Worm (Caenorhabditis elegans) whole organism, young adult: ENCODE measurements around the gene T01G5.8.

Experiments used
- B0019.2 ChIP-seq: fragments of 200-800 bp; sonication (Bioruptor generic); conservative IDR thresholded peaks from 2 replicates; pipeline ENCODE4 v1.3.6; 2022; ENCODE audit warnings: missing genetic modification reagents, missing genetic modification characterization, missing compliant biosample characterization
- B0336.3 ChIP-seq: fragments of 200-800 bp; sonication (Bioruptor generic); IDR thresholded peaks from 2 replicates; pipeline ENCODE4 v1.3.6; 2022; ENCODE audit warnings: missing genetic modification characterization, missing compliant biosample characterization
- D2030.7 ChIP-seq: fragments of 200-800 bp; sonication (Bioruptor generic); IDR thresholded peaks from 2 replicates; pipeline ENCODE4 v1.3.6; 2022; ENCODE audit warnings: missing genetic modification reagents, missing genetic modification characterization, missing compliant biosample characterization
- F33H1.4 ChIP-seq: fragments of 200-800 bp; sonication (Bioruptor generic); IDR thresholded peaks from 2 replicates; pipeline ENCODE4 v1.3.6; 2022; ENCODE audit warnings: missing genetic modification reagents, missing genetic modification characterization, missing compliant biosample characterization
- F57C9.4 ChIP-seq: sonication (generic microtip); optimal IDR thresholded peaks from 2 replicates; lab custom pipeline; 2017; ENCODE audit warnings: mild to moderate bottlenecking, missing genetic modification characterization, missing compliant biosample characterization
- K12H6.12 ChIP-seq: fragments of 200-800 bp; sonication (Bioruptor generic); optimal IDR thresholded peaks from 2 replicates; lab custom pipeline; 2018; ENCODE audit warnings: mild to moderate bottlenecking, missing genetic modification characterization, missing compliant biosample characterization
- T26A5.8 ChIP-seq: sonication (generic microtip); optimal IDR thresholded peaks from 2 replicates; lab custom pipeline; 2016; ENCODE audit warnings: missing genetic modification characterization, missing compliant biosample characterization
- Y67H2A.10 ChIP-seq: fragments of 200-800 bp; sonication (Bioruptor generic); conservative IDR thresholded peaks from 2 replicates; pipeline ENCODE4 v1.3.6; 2022; ENCODE audit warnings: missing genetic modification reagents, missing genetic modification characterization, missing compliant biosample characterization
- ZK185.1 ChIP-seq: sonication (generic microtip); optimal IDR thresholded peaks from 2 replicates; lab custom pipeline; 2016; ENCODE audit warnings: mild to moderate bottlenecking, missing genetic modification characterization, missing compliant biosample characterization; ENCODE audit not compliant: poor library complexity, severe bottlenecking
- ama-1 ChIP-seq, 3 experiments: fragments of 150-350 bp in 1 of 3; sonication (generic microtip) in 2 of 3; optimal IDR thresholded peaks; 2 replicates each; lab custom pipeline; 2014 to 2018; ENCODE audit warnings: missing biosample characterization in 2 of 3, missing genetic modification characterization in 2 of 3, missing genetic modification reagents in 2 of 3
- aptf-2 ChIP-seq: fragments of 200-800 bp; sonication (Bioruptor generic); conservative IDR thresholded peaks from 2 replicates; pipeline ENCODE4 v1.3.6; 2022; ENCODE audit warnings: missing genetic modification reagents, missing genetic modification characterization, missing compliant biosample characterization
- aptf-3 ChIP-seq: fragments of 200-800 bp; sonication (Bioruptor generic); IDR thresholded peaks from 2 replicates; pipeline ENCODE4 v1.3.6; 2022; ENCODE audit warnings: missing genetic modification characterization, missing compliant biosample characterization
- atf-7 ChIP-seq: sonication (generic microtip); optimal IDR thresholded peaks from 2 replicates; lab custom pipeline; 2017; ENCODE audit warnings: mild to moderate bottlenecking, missing genetic modification characterization, missing compliant biosample characterization
- athp-1 ChIP-seq: sonication (generic microtip); optimal IDR thresholded peaks from 2 replicates; lab custom pipeline; 2017; ENCODE audit warnings: mild to moderate bottlenecking, missing genetic modification characterization, missing compliant biosample characterization
- attf-5 ChIP-seq: fragments of 200-800 bp; sonication (Bioruptor generic); optimal IDR thresholded peaks from 2 replicates; lab custom pipeline; 2018; ENCODE audit warnings: mild to moderate bottlenecking, missing genetic modification characterization, missing compliant biosample characterization
- bed-2 ChIP-seq: fragments of 200-800 bp; sonication (Bioruptor generic); IDR thresholded peaks from 2 replicates; pipeline ENCODE4 v1.3.6; 2022; ENCODE audit warnings: missing genetic modification reagents, missing genetic modification characterization, missing compliant biosample characterization
- ccch-3 ChIP-seq: fragments of 200-800 bp; sonication (Bioruptor generic); optimal IDR thresholded peaks from 2 replicates; lab custom pipeline; 2018; ENCODE audit warnings: mild to moderate bottlenecking, missing genetic modification characterization, missing compliant biosample characterization
- cebp-1 ChIP-seq, 2 experiments: fragments of 200-800 bp in 1 of 2; sonication (Bioruptor generic) in 1 of 2; sonication (generic microtip) in 1 of 2; IDR thresholded peaks in 1 of 2; optimal IDR thresholded peaks in 1 of 2; 2 replicates each; pipeline versions ENCODE4 v1.3.6 to Lab custom; 2017 to 2022; ENCODE audit warnings: missing compliant biosample characterization in 2 of 2, missing genetic modification characterization in 2 of 2, mild to moderate bottlenecking in 1 of 2, missing genetic modification reagents in 1 of 2, moderate library complexity in 1 of 2
- cebp-2 ChIP-seq: fragments of 200-800 bp; sonication (Bioruptor generic); IDR thresholded peaks from 2 replicates; pipeline ENCODE4 v1.3.6; 2022; ENCODE audit warnings: missing genetic modification characterization, missing compliant biosample characterization
- ceh-100 ChIP-seq: fragments of 200-800 bp; sonication (Bioruptor generic); IDR thresholded peaks from 2 replicates; pipeline ENCODE4 v1.3.6; 2022; ENCODE audit warnings: missing genetic modification reagents, missing genetic modification characterization, missing compliant biosample characterization
- ceh-79 ChIP-seq: sonication (generic microtip); optimal IDR thresholded peaks from 2 replicates; lab custom pipeline; 2017; ENCODE audit warnings: mild to moderate bottlenecking, missing genetic modification characterization, missing compliant biosample characterization
- ceh-91 ChIP-seq: fragments of 200-800 bp; sonication (Bioruptor generic); IDR thresholded peaks from 2 replicates; pipeline ENCODE4 v1.3.6; 2022; ENCODE audit warnings: missing genetic modification reagents, missing genetic modification characterization, missing compliant biosample characterization
- efl-1 ChIP-seq: fragments of 150-350 bp; optimal IDR thresholded peaks from 2 replicates; lab custom pipeline; 2014; ENCODE audit warnings: missing biosample characterization, missing genetic modification reagents, missing genetic modification characterization
- egl-44 ChIP-seq: fragments of 200-800 bp; sonication (Bioruptor generic); IDR thresholded peaks from 2 replicates; pipeline ENCODE4 v1.3.6; 2022; ENCODE audit warnings: missing genetic modification reagents, missing genetic modification characterization, missing compliant biosample characterization
- ets-4 ChIP-seq: fragments of 200-800 bp; sonication (Bioruptor generic); optimal IDR thresholded peaks from 2 replicates; lab custom pipeline; 2018; ENCODE audit warnings: mild to moderate bottlenecking, missing genetic modification characterization, missing compliant biosample characterization
- him-1 ChIP-seq: sonication (generic microtip); optimal IDR thresholded peaks from 2 replicates; lab custom pipeline; 2016; ENCODE audit warnings: missing genotype, missing genetic modification reagents, missing genetic modification characterization, missing compliant biosample characterization
- hlh-12 ChIP-seq: sonication (generic microtip); optimal IDR thresholded peaks from 2 replicates; lab custom pipeline; 2016; ENCODE audit warnings: missing genetic modification characterization, missing compliant biosample characterization
- hlh-26 ChIP-seq: fragments of 200-800 bp; sonication (Bioruptor generic); conservative IDR thresholded peaks from 2 replicates; pipeline ENCODE4 v1.3.6; 2022; ENCODE audit warnings: missing genetic modification reagents, missing genetic modification characterization, missing compliant biosample characterization
- lag-1 ChIP-seq: fragments of 200-800 bp; sonication (Bioruptor generic); IDR thresholded peaks from 2 replicates; pipeline ENCODE4 v1.3.6; 2022; ENCODE audit warnings: missing genetic modification reagents, missing genetic modification characterization, missing compliant biosample characterization
- lin-35 ChIP-seq, 3 experiments: fragments of 150-350 bp in 2 of 3; sonication (generic microtip) in 1 of 3; optimal IDR thresholded peaks; 2 replicates each; lab custom pipeline; 2014 to 2018; ENCODE audit warnings: missing biosample characterization in 3 of 3, missing genetic modification characterization in 3 of 3, missing genetic modification reagents in 3 of 3
- lin-40 ChIP-seq: sonication (generic microtip); optimal IDR thresholded peaks from 2 replicates; lab custom pipeline; 2016; ENCODE audit warnings: missing genetic modification characterization, mild to moderate bottlenecking, missing compliant biosample characterization, missing genotype, missing genetic modification reagents
- lin-54 ChIP-seq: fragments of 200-800 bp; sonication (Bioruptor generic); optimal IDR thresholded peaks from 2 replicates; lab custom pipeline; 2018; ENCODE audit warnings: mild to moderate bottlenecking, missing genetic modification characterization, missing compliant biosample characterization
- lsy-27 ChIP-seq: sonication (generic microtip); optimal IDR thresholded peaks from 2 replicates; lab custom pipeline; 2017; ENCODE audit warnings: missing genetic modification characterization, mild to moderate bottlenecking, missing compliant biosample characterization, antibody characterized with exemption, missing genotype, borderline replicate concordance; ENCODE audit not compliant: insufficient read depth
- madf-6 ChIP-seq: fragments of 200-800 bp; sonication (Bioruptor generic); IDR thresholded peaks from 2 replicates; pipeline ENCODE4 v1.3.6; 2022; ENCODE audit warnings: missing genetic modification reagents, missing genetic modification characterization, missing compliant biosample characterization
- mcd-1 ChIP-seq: fragments of 200-800 bp; sonication (Bioruptor generic); IDR thresholded peaks from 2 replicates; pipeline ENCODE4 v1.3.6; 2022; ENCODE audit warnings: missing genetic modification reagents, missing genetic modification characterization, missing compliant biosample characterization
- mel-28 ChIP-seq: sonication (generic microtip); optimal IDR thresholded peaks from 2 replicates; lab custom pipeline; 2016; ENCODE audit warnings: borderline replicate concordance, mild to moderate bottlenecking, missing genetic modification characterization, missing compliant biosample characterization
- mes-4 ChIP-seq: sonication (generic microtip); optimal IDR thresholded peaks from 2 replicates; lab custom pipeline; 2016; ENCODE audit warnings: missing genotype, missing genetic modification characterization, missing compliant biosample characterization
- nfyb-1 ChIP-seq: fragments of 200-800 bp; sonication (Bioruptor generic); IDR thresholded peaks from 2 replicates; pipeline ENCODE4 v1.3.6; 2022; ENCODE audit warnings: missing genetic modification reagents, missing genetic modification characterization, missing compliant biosample characterization
- nhr-120 ChIP-seq: fragments of 200-800 bp; sonication (Bioruptor generic); IDR thresholded peaks from 2 replicates; pipeline ENCODE4 v1.3.6; 2022; ENCODE audit warnings: missing genetic modification characterization, missing compliant biosample characterization
- pha-4 ChIP-seq: fragments of 150-350 bp; sonication (generic microtip); optimal IDR thresholded peaks from 2 replicates; lab custom pipeline; 2014; ENCODE audit warnings: missing biosample characterization, missing genetic modification reagents, missing genetic modification characterization
- sea-2 ChIP-seq: fragments of 200-800 bp; sonication (Bioruptor generic); IDR thresholded peaks from 2 replicates; pipeline ENCODE4 v1.3.6; 2022; ENCODE audit warnings: missing genetic modification characterization, missing compliant biosample characterization
- snpc-1.1 ChIP-seq: sonication (generic microtip); optimal IDR thresholded peaks from 2 replicates; lab custom pipeline; 2017; ENCODE audit warnings: missing genetic modification characterization, mild to moderate bottlenecking, missing compliant biosample characterization, antibody characterized with exemption, moderate library complexity, missing genotype, missing genetic modification reagents; ENCODE audit not compliant: insufficient read depth
- snpc-1.3 ChIP-seq: sonication (generic microtip); optimal IDR thresholded peaks from 2 replicates; lab custom pipeline; 2017; ENCODE audit warnings: missing genetic modification characterization, mild to moderate bottlenecking, missing compliant biosample characterization, antibody characterized with exemption, moderate library complexity, missing genotype, missing genetic modification reagents; ENCODE audit not compliant: insufficient read depth
- snpc-4 ChIP-seq, 5 experiments: fragments of 150-350 bp in 1 of 5; sonication (generic microtip) in 4 of 5; optimal IDR thresholded peaks; 2 replicates each; lab custom pipeline; 2014 to 2018; ENCODE audit warnings: missing genetic modification characterization in 5 of 5, missing biosample characterization in 3 of 5, antibody characterized with exemption in 2 of 5, mild to moderate bottlenecking in 2 of 5, missing compliant biosample characterization in 2 of 5, missing genotype in 2 of 5, moderate library complexity in 2 of 5, missing genetic modification reagents in 1 of 5
- ztf-18 ChIP-seq: sonication (generic microtip); optimal IDR thresholded peaks from 2 replicates; lab custom pipeline; 2016; ENCODE audit warnings: missing genotype, mild to moderate bottlenecking, missing genetic modification characterization, missing compliant biosample characterization
- ztf-22 ChIP-seq: fragments of 200-800 bp; sonication (Bioruptor generic); optimal IDR thresholded peaks from 2 replicates; lab custom pipeline; 2018; ENCODE audit warnings: mild to moderate bottlenecking, missing genetic modification characterization, moderate library complexity, missing compliant biosample characterization
- ztf-26 ChIP-seq: sonication (generic microtip); optimal IDR thresholded peaks from 2 replicates; lab custom pipeline; 2017; ENCODE audit warnings: missing genetic modification characterization, missing compliant biosample characterization

T01G5.8 gene

ce11 chrV:15083659-15084058 is 32.4 kb upstream of the T01G5.8 start (continued):
- TF ChIP-seq ceh-91 (GFP tag; lab: Robert Waterston, UW) = no peak
- TF ChIP-seq mes-4 (tag; lab: Kevin White, UChicago) = no peak
- TF ChIP-seq cebp-1 (GFP tag; IDR thresholded peaks at IDR 0.05; lab: Robert Waterston, UW) = no peak
- peak; percentile 65 for TF ChIP-seq cebp-1 (tag; optimal IDR thresholded peaks at IDR 0.05; lab: Kevin White, UChicago)
- TF ChIP-seq him-1 = no peak
- no peak for TF ChIP-seq egl-44 (GFP tag; lab: Robert Waterston, UW)
- peak; percentile 27 for TF ChIP-seq lin-54
- no peak for TF ChIP-seq B0019.2 (GFP tag; lab: Robert Waterston, UW)
- TF ChIP-seq T26A5.8 (tag; lab: Kevin White, UChicago) = no peak
- TF ChIP-seq mel-28 (tag; lab: Kevin White, UChicago) = no peak
- TF ChIP-seq lag-1 (GFP tag; lab: Robert Waterston, UW) = no peak
- TF ChIP-seq lin-40 = no peak
- peak; percentile 51; the same call in 1 of the 2 replicates for TF ChIP-seq mcd-1 (GFP tag; lab: Robert Waterston, UW)
- no peak for TF ChIP-seq pha-4
- peak; percentile 82 for TF ChIP-seq athp-1 (tag; lab: Kevin White, UChicago)
- no peak for TF ChIP-seq Y67H2A.10 (GFP tag; lab: Robert Waterston, UW)
- no peak for TF ChIP-seq bed-2 (GFP tag; lab: Robert Waterston, UW)
- TF ChIP-seq ztf-26 = peak; percentile 9
- no peak for TF ChIP-seq ceh-79 (tag; lab: Kevin White, UChicago)
- TF ChIP-seq ztf-22 (GFP tag; lab: Kevin White, UChicago) = peak; percentile 5
- no peak for TF ChIP-seq hlh-26 (GFP tag; lab: Robert Waterston, UW)
- peak; percentile 64 for TF ChIP-seq madf-6 (GFP tag; lab: Robert Waterston, UW)
- TF ChIP-seq aptf-2 = no peak
- TF ChIP-seq aptf-3 (GFP tag; lab: Robert Waterston, UW) = no peak
- peak; percentile 18 for TF ChIP-seq atf-7 (tag; lab: Kevin White, UChicago)
- TF ChIP-seq ccch-3 (GFP tag; lab: Kevin White, UChicago) = no peak
- 0 out of 2 replicates have a peak, but pooled peaks have one; percentile 35 for TF ChIP-seq cebp-2 (GFP tag; lab: Robert Waterston, UW)
- no peak for TF ChIP-seq ets-4 (GFP tag; lab: Kevin White, UChicago)
- no peak for TF ChIP-seq snpc-4 (GFP tag; optimal IDR thresholded peaks at IDR 0.05; lab: Kevin White, UChicago)
- TF ChIP-seq snpc-4 (tag; optimal IDR thresholded peaks at IDR 0.05; lab: Kevin White, UChicago) = peak in 1 of 4 experiments; percentile 28
- TF ChIP-seq hlh-12 = no peak
- TF ChIP-seq B0336.3 (GFP tag; lab: Robert Waterston, UW) = peak; percentile 82
- TF ChIP-seq lin-35 (GFP tag; optimal IDR thresholded peaks at IDR 0.05; lab: Kevin White, UChicago) = no peak
- no peak for TF ChIP-seq snpc-1.1
- TF ChIP-seq snpc-1.3 (tag; lab: Kevin White, UChicago) = no peak
- TF ChIP-seq K12H6.12 (tag; lab: Kevin White, UChicago) = no peak
- TF ChIP-seq F33H1.4 = no peak
- peak; percentile 14 for TF ChIP-seq attf-5 (GFP tag; lab: Kevin White, UChicago)

- TF ChIP-seq ZK185.1 (tag; lab: Kevin White, UChicago) (peak; percentile 97), F57C9.4 (tag; lab: Kevin White, UChicago) (no peak), ceh-100 (peak; percentile 72), D2030.7 (GFP tag; lab: Robert Waterston, UW) (peak; percentile 88), lin-54 (peak; percentile 82), T26A5.8 (tag; lab: Kevin White, UChicago) (no peak), ztf-18 (tag; lab: Kevin White, UChicago) (peak; percentile 74), efl-1 (peak; percentile 57), sea-2 (GFP tag; lab: Robert Waterston, UW) (no peak), mcd-1 (GFP tag; lab: Robert Waterston, UW) (peak; percentile 98), ama-1 (optimal IDR thresholded peaks at IDR 0.05; lab: Kevin White, UChicago) (no peak), ama-1 (GFP tag; optimal IDR thresholded peaks at IDR 0.05; lab: Kevin White, UChicago) (no peak), nfyb-1 (GFP tag; lab: Robert Waterston, UW) (no peak; the same call in 1 of the 2 replicates), nhr-120 (GFP tag; lab: Robert Waterston, UW) (no peak), lsy-27 (tag; lab: Kevin White, UChicago) (no peak), pha-4 (no peak)
Measured at ce11 chrV:15085335-15085800, 30.7 kb upstream of the T01G5.8 start, which contains the start of the genes ahsa-1 and C01G10.7. Gene ahsa-1 (minus strand): TSS chrV:15085385. Gene C01G10.7 (plus strand): TSS chrV:15085747.
